Fruit fly (Drosophila melanogaster): ENCODE results near the gene kairos.

Gene kairos

dm6 chrX:18275902-18276301 lies 80.1 kb downstream of the kairos start:
- TF ChIP-seq Lpt (GFP tag; optimal IDR thresholded peaks at IDR 0.05) (no peak), vri (GFP tag; optimal IDR thresholded peaks at IDR 0.05) (no peak), Sox14 (GFP tag; optimal IDR thresholded peaks at IDR 0.05) (no peak), CG6276 (GFP tag; optimal IDR thresholded peaks at IDR 0.05) (no peak)

dm6 chrX:18273180-18274016 lies 82.6 kb downstream of the kairos start:
- peak; percentile 4 for TF ChIP-seq Hr39 (GFP tag; optimal IDR thresholded peaks at IDR 0.05)
- peak; percentile 64 for TF ChIP-seq CG6808 (GFP tag; optimal IDR thresholded peaks at IDR 0.05)
- TF ChIP-seq ss (GFP tag; optimal IDR thresholded peaks at IDR 0.05): peak; percentile 63 to 74
- TF ChIP-seq Met (GFP tag; optimal IDR thresholded peaks at IDR 0.05): no peak
- no peak for TF ChIP-seq CG7368 (GFP tag; optimal IDR thresholded peaks at IDR 0.05)
- no peak for TF ChIP-seq CG11294 (GFP tag; IDR thresholded peaks at IDR 0.05)
- TF ChIP-seq CG6792 (GFP tag; optimal IDR thresholded peaks at IDR 0.05): peak; percentile 41
- TF ChIP-seq pdm3 (GFP tag; optimal IDR thresholded peaks at IDR 0.05): peak; percentile 9
- TF ChIP-seq CG10669 (GFP tag; optimal IDR thresholded peaks at IDR 0.05): peak; percentile 46
- peak; percentile 62 for TF ChIP-seq CG32006 (GFP tag; optimal IDR thresholded peaks at IDR 0.05)
- no peak for TF ChIP-seq CG6854 (GFP tag; optimal IDR thresholded peaks at IDR 0.05)
- peak; percentile 36 for TF ChIP-seq esn (GFP tag; optimal IDR thresholded peaks at IDR 0.05)
- peak; percentile 11 for TF ChIP-seq topi (GFP tag; optimal IDR thresholded peaks at IDR 0.05)
- TF ChIP-seq eg (GFP tag; IDR thresholded peaks at IDR 0.05): no peak
- TF ChIP-seq Blimp-1 (GFP tag; optimal IDR thresholded peaks at IDR 0.05): peak; percentile 19
- peak; percentile 40 for TF ChIP-seq fd59A (GFP tag; optimal IDR thresholded peaks at IDR 0.05)
- TF ChIP-seq dac (GFP tag; optimal IDR thresholded peaks at IDR 0.05): peak; percentile 10
- peak; percentile 6 for TF ChIP-seq CG11902 (GFP tag; optimal IDR thresholded peaks at IDR 0.05)
- TF ChIP-seq acj6 (GFP tag; optimal IDR thresholded peaks at IDR 0.05): peak; percentile 25
- TF ChIP-seq CG11762 (GFP tag; optimal IDR thresholded peaks at IDR 0.05; ENCODE audit: insufficient read depth): peak; percentile 21
- peak; percentile 24 for TF ChIP-seq OdsH (GFP tag; optimal IDR thresholded peaks at IDR 0.05)
- peak; percentile 58 for TF ChIP-seq Ets96B (tag; optimal IDR thresholded peaks at IDR 0.05)
- TF ChIP-seq CG8632 (GFP tag; optimal IDR thresholded peaks at IDR 0.05): peak; percentile 52
- TF ChIP-seq Smox (GFP tag; optimal IDR thresholded peaks at IDR 0.05): no peak
- TF ChIP-seq CG10631 (GFP tag; optimal IDR thresholded peaks at IDR 0.05): peak; percentile 54
- no peak for TF ChIP-seq Eip93F (GFP tag; optimal IDR thresholded peaks at IDR 0.05)
- no peak for TF ChIP-seq Hr38 (GFP tag; optimal IDR thresholded peaks at IDR 0.05)
- TF ChIP-seq fd85E (GFP tag; optimal IDR thresholded peaks at IDR 0.05): no peak
- peak; percentile 64 for TF ChIP-seq CG34406 (GFP tag; optimal IDR thresholded peaks at IDR 0.05)
- TF ChIP-seq cyc (GFP tag; optimal IDR thresholded peaks at IDR 0.05): no peak
- peak; percentile 20 for TF ChIP-seq dsx (GFP tag; optimal IDR thresholded peaks at IDR 0.05; ENCODE audit: poor library complexity, severe bottlenecking)
- no peak for TF ChIP-seq CG1621 (tag; optimal IDR thresholded peaks at IDR 0.05)
- TF ChIP-seq net (GFP tag; optimal IDR thresholded peaks at IDR 0.05): no peak
- TF ChIP-seq CG3032 (tag; optimal IDR thresholded peaks at IDR 0.05): peak; percentile 69
- peak; percentile 48; the same call in 1 of the 3 replicates for TF ChIP-seq CG8119 (GFP tag; IDR thresholded peaks at IDR 0.05)
- no peak for TF ChIP-seq CG31627 (GFP tag; optimal IDR thresholded peaks at IDR 0.05)
- TF ChIP-seq vri (GFP tag; optimal IDR thresholded peaks at IDR 0.05): no peak
- peak; percentile 50 for TF ChIP-seq CG3919 (GFP tag; optimal IDR thresholded peaks at IDR 0.05)
- TF ChIP-seq CG8319 (GFP tag; optimal IDR thresholded peaks at IDR 0.05): no peak
- TF ChIP-seq CG16779 (tag; optimal IDR thresholded peaks at IDR 0.05): no peak
- TF ChIP-seq CG15336 (GFP tag; IDR thresholded peaks at IDR 0.05): 0 out of 2 replicates have a peak, but pooled peaks have one; percentile 18
- TF ChIP-seq spab (GFP tag; optimal IDR thresholded peaks at IDR 0.05): peak; percentile 56
- peak; percentile 66 for TF ChIP-seq svp (GFP tag)
- no peak for TF ChIP-seq CG6163 (GFP tag; IDR thresholded peaks at IDR 0.05)
- no peak for TF ChIP-seq CG6276 (GFP tag; optimal IDR thresholded peaks at IDR 0.05)
- no peak for TF ChIP-seq lz (GFP tag; optimal IDR thresholded peaks at IDR 0.05)

Measured in whole organism, prepupa.